Fruit fly (Drosophila melanogaster): ENCODE measurements around the gene MTA1-like.

The MTA1-like gene

DNA sequence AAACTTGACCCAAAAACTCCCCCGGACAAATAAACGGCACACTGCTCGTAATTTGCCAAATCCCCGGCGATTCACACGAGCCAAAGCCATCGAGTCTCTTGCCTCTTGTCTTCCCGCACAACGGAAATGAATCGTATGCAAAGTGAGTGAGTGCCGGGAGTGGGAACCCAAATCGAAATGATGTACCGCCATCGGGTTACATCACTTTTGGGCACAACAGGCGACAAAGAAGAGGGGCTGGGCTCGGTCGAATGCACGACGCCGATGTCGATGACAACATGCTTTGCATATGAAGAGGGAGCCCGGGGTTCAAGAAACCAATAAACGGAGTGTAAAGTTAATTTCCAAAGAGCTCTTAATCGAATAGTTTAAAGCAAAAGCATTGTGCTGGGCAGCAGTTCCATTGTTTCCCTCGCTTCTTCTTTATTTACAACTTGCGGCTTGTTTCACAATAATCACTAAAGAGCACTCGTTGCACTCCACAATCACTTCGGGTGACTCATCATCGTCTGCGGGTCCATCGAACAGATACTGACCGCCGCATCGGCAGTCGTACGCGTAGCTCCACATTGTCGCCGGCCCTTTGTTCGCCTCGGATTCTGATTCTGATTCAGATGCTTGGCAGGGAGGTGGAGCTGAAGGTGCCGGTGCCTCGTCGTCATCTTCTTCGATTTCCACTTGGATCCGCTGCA is 26.7 kb downstream of the MTA1-like start:
- no peak for TF ChIP-seq CG1603 (tag; optimal IDR thresholded peaks at IDR 0.05)
- 0 out of 2 replicates have a peak, but pooled peaks have one; percentile 9 for TF ChIP-seq chm (GFP tag; IDR thresholded peaks at IDR 0.05)
- TF ChIP-seq sim (GFP tag; IDR thresholded peaks at IDR 0.05): no peak
- 0 out of 3 replicates have a peak, but pooled peaks have one; percentile 17 for TF ChIP-seq mld (GFP tag; IDR thresholded peaks at IDR 0.05; ENCODE audit: partially characterized antibody)
- 0 out of 2 replicates have a peak, but pooled peaks have one; percentile 11 for TF ChIP-seq ssp (GFP tag; IDR thresholded peaks at IDR 0.05)
- TF ChIP-seq sens (GFP tag): peak; percentile 23
- TF ChIP-seq CG3065 (GFP tag; optimal IDR thresholded peaks at IDR 0.05): no peak
- no peak for TF ChIP-seq lov (optimal IDR thresholded peaks at IDR 0.05)
- TF ChIP-seq lov (GFP tag; IDR thresholded peaks at IDR 0.05): no peak
- no peak for TF ChIP-seq CG33557 (GFP tag; optimal IDR thresholded peaks at IDR 0.05)
- TF ChIP-seq CG31388 (GFP tag; optimal IDR thresholded peaks at IDR 0.05): no peak
- TF ChIP-seq kay (GFP tag; optimal IDR thresholded peaks at IDR 0.05): peak; percentile 8
- TF ChIP-seq Deaf1 (tag; optimal IDR thresholded peaks at IDR 0.05): peak; percentile 24
- TF ChIP-seq CG12769 (tag; optimal IDR thresholded peaks at IDR 0.05): peak; percentile 41
- 0 out of 3 replicates have a peak, but pooled peaks have one; percentile 19 for TF ChIP-seq CG3726 (GFP tag; IDR thresholded peaks at IDR 0.05)
- 0 out of 2 replicates have a peak, but pooled peaks have one; percentile 19 for TF ChIP-seq CG42726 (GFP tag; IDR thresholded peaks at IDR 0.05; ENCODE audit: partially characterized antibody)
- TF ChIP-seq Pdp1 (GFP tag; optimal IDR thresholded peaks at IDR 0.05): peak in 1 of 2 experiments; percentile 69
- no peak for TF ChIP-seq Hmx (GFP tag; optimal IDR thresholded peaks at IDR 0.05)
- 0 out of 3 replicates have a peak, but pooled peaks have one; percentile 19 for TF ChIP-seq CG14860 (GFP tag; IDR thresholded peaks at IDR 0.05; ENCODE audit: partially characterized antibody)
- no peak for TF ChIP-seq Ptx1 (GFP tag; IDR thresholded peaks at IDR 0.05)
- TF ChIP-seq vnd (GFP tag; IDR thresholded peaks at IDR 0.05; ENCODE audit: partially characterized antibody): no peak
- peak; percentile 95 for TF ChIP-seq nom (GFP tag; optimal IDR thresholded peaks at IDR 0.05)
- TF ChIP-seq vvl (GFP tag; IDR thresholded peaks at IDR 0.05): peak; percentile 70; the same call in 1 of the 2 replicates
- no peak for TF ChIP-seq CG2712 (tag; optimal IDR thresholded peaks at IDR 0.05)
- TF ChIP-seq kni (GFP tag; optimal IDR thresholded peaks at IDR 0.05): peak; percentile 43

dm6 chr3R:5620387-5620956 is 28.1 kb downstream of the MTA1-like start:
- TF ChIP-seq NfI (GFP tag; optimal IDR thresholded peaks at IDR 0.05) (peak; percentile 56), tna (GFP tag; IDR thresholded peaks at IDR 0.05; ENCODE audit: partially characterized antibody) (no peak), nerfin-1 (tag; optimal IDR thresholded peaks at IDR 0.05) (peak; percentile 51), CG30403 (GFP tag; optimal IDR thresholded peaks at IDR 0.05) (peak; percentile 75), lmd (GFP tag; IDR thresholded peaks at IDR 0.05) (peak; percentile 69), zfh1 (GFP tag; IDR thresholded peaks at IDR 0.05) (peak; percentile 74), NC2β (GFP tag; optimal IDR thresholded peaks at IDR 0.05) (peak; percentile 62), gsb (GFP tag; IDR thresholded peaks at IDR 0.05) (0 out of 2 replicates have a peak, but pooled peaks have one; percentile 9), CG16779 (GFP tag; IDR thresholded peaks at IDR 0.05) (no peak), CG11093 (GFP tag; IDR thresholded peaks at IDR 0.05) (no peak), hb (GFP tag; IDR thresholded peaks at IDR 0.05; ENCODE audit: partially characterized antibody) (no peak), CG17385 (GFP tag; optimal IDR thresholded peaks at IDR 0.05) (peak; percentile 57), MBD-R2 (GFP tag; IDR thresholded peaks at IDR 0.05) (no peak; the same call in 1 of the 2 replicates), danr (GFP tag; IDR thresholded peaks at IDR 0.05) (no peak; the same call in 1 of the 2 replicates), CG4282 (GFP tag; optimal IDR thresholded peaks at IDR 0.05) (no peak), CG32767 (GFP tag; IDR thresholded peaks at IDR 0.05) (no peak), CG32532 (GFP tag; IDR thresholded peaks at IDR 0.05) (peak; percentile 60; the same call in 1 of the 2 replicates), CG18619 (GFP tag; optimal IDR thresholded peaks at IDR 0.05) (peak; percentile 66), CG31388 (GFP tag; optimal IDR thresholded peaks at IDR 0.05) (peak; percentile 0), nerfin-2 (GFP tag; IDR thresholded peaks at IDR 0.05; ENCODE audit: partially characterized antibody) (no peak), CG15696 (tag; optimal IDR thresholded peaks at IDR 0.05) (no peak), Adf1 (GFP tag; IDR thresholded peaks at IDR 0.05) (no peak), CG7987 (GFP tag; optimal IDR thresholded peaks at IDR 0.05) (no peak), sr (GFP tag; IDR thresholded peaks at IDR 0.05) (no peak), CG6654 (GFP tag; optimal IDR thresholded peaks at IDR 0.05) (peak; percentile 38)
